Fruit fly (Drosophila melanogaster) whole organism, embryonic: ENCODE measurements around the gene Uba2.

Experiments
- Antp ChIP-seq: fragments of 200-800 bp; sonication (Bioruptor generic); optimal IDR thresholded peaks from 3 replicates; lab custom pipeline; 2016; ENCODE audit warnings: missing biosample characterization, missing genetic modification characterization
- B-H2 ChIP-seq: fragments of 200-800 bp; sonication (Bioruptor generic); optimal IDR thresholded peaks from 2 replicates; lab custom pipeline; 2018; ENCODE audit warnings: missing biosample characterization, mild to moderate bottlenecking, missing genetic modification characterization
- CG12391 ChIP-seq: fragments of 200-800 bp; sonication (Bioruptor generic); optimal IDR thresholded peaks from 3 replicates; lab custom pipeline; 2018; ENCODE audit warnings: missing biosample characterization, mild to moderate bottlenecking, missing genetic modification characterization, moderate library complexity
- CG12744 ChIP-seq: fragments of 200-800 bp; sonication (Bioruptor generic); optimal IDR thresholded peaks from 2 replicates; lab custom pipeline; 2016; ENCODE audit warnings: missing biosample characterization, missing genetic modification characterization
- CG12769 ChIP-seq: fragments of 200-800 bp; sonication (Bioruptor generic); optimal IDR thresholded peaks from 2 replicates; lab custom pipeline; 2019; ENCODE audit warnings: missing biosample characterization, mild to moderate bottlenecking, missing genetic modification characterization, moderate library complexity
- CG13287 ChIP-seq: fragments of 200-800 bp; sonication (Bioruptor generic); IDR thresholded peaks from 2 replicates; pipeline ENCODE4 v1.3.6; 2022; ENCODE audit warnings: missing biosample characterization, missing genetic modification characterization; ENCODE audit not compliant: partially characterized antibody
- CG14710 ChIP-seq: fragments of 200-800 bp; sonication (Bioruptor generic); optimal IDR thresholded peaks from 3 replicates; lab custom pipeline; 2019; ENCODE audit warnings: missing biosample characterization, mild to moderate bottlenecking, missing genetic modification characterization, moderate library complexity
- CG15269 ChIP-seq: fragments of 200-800 bp; sonication (Bioruptor generic); optimal IDR thresholded peaks from 2 replicates; lab custom pipeline; 2018; ENCODE audit warnings: missing biosample characterization, mild to moderate bottlenecking, missing genetic modification characterization, moderate library complexity
- CG15514 ChIP-seq: fragments of 200-800 bp; sonication (Bioruptor generic); optimal IDR thresholded peaks from 3 replicates; lab custom pipeline; 2017; ENCODE audit warnings: missing biosample characterization, missing genetic modification characterization, mild to moderate bottlenecking, moderate library complexity, missing genetic modification reagents
- CG17568 ChIP-seq: fragments of 200-800 bp; sonication (Bioruptor generic); optimal IDR thresholded peaks from 2 replicates; lab custom pipeline; 2018; ENCODE audit warnings: missing biosample characterization, mild to moderate bottlenecking, missing genetic modification characterization, moderate library complexity
- CG32532 ChIP-seq: fragments of 200-800 bp; sonication (Bioruptor generic); IDR thresholded peaks from 2 replicates; pipeline ENCODE4 v1.3.6; 2022; ENCODE audit warnings: missing biosample characterization, missing genetic modification characterization
- CG32767 ChIP-seq: fragments of 200-800 bp; sonication (Bioruptor generic); IDR thresholded peaks from 2 replicates; pipeline ENCODE4 v1.3.6; 2022; ENCODE audit warnings: missing biosample characterization, missing genetic modification characterization
- CG34376 ChIP-seq: fragments of 200-800 bp; sonication (Bioruptor generic); optimal IDR thresholded peaks from 2 replicates; lab custom pipeline; 2018; ENCODE audit warnings: missing biosample characterization, mild to moderate bottlenecking, missing genetic modification characterization
- CG4404 ChIP-seq: fragments of 200-800 bp; sonication (Bioruptor generic); IDR thresholded peaks from 2 replicates; pipeline ENCODE4 v1.3.6; 2022; ENCODE audit warnings: missing biosample characterization, missing genetic modification characterization
- CG7372 ChIP-seq: fragments of 200-800 bp; sonication (Bioruptor generic); IDR thresholded peaks from 2 replicates; pipeline ENCODE4 v1.3.6; 2022; ENCODE audit warnings: missing biosample characterization, missing genetic modification characterization
- CG7745 ChIP-seq: fragments of 200-800 bp; sonication (Bioruptor generic); optimal IDR thresholded peaks from 2 replicates; lab custom pipeline; 2018; ENCODE audit warnings: missing biosample characterization, mild to moderate bottlenecking, missing genetic modification characterization, moderate library complexity
- CG9876 ChIP-seq: fragments of 200-800 bp; sonication (Bioruptor generic); optimal IDR thresholded peaks from 2 replicates; lab custom pipeline; 2016; ENCODE audit warnings: missing biosample characterization, missing genetic modification characterization
- Dref ChIP-seq: fragments of 200-800 bp; sonication (Bioruptor generic); IDR thresholded peaks from 2 replicates; pipeline ENCODE4 v1.3.6; 2022; ENCODE audit warnings: missing biosample characterization, missing genetic modification characterization
- Drgx ChIP-seq: fragments of 200-800 bp; sonication (Bioruptor generic); IDR thresholded peaks from 2 replicates; pipeline ENCODE4 v1.3.6; 2022; ENCODE audit warnings: missing biosample characterization, missing genetic modification characterization
- Elba2 ChIP-seq: fragments of 200-800 bp; sonication (Bioruptor generic); optimal IDR thresholded peaks from 3 replicates; lab custom pipeline; 2016; ENCODE audit warnings: missing biosample characterization, missing genetic modification characterization
- Gsc ChIP-seq: fragments of 200-800 bp; sonication (Bioruptor generic); IDR thresholded peaks from 2 replicates; pipeline ENCODE4 v1.3.6; 2022; ENCODE audit warnings: missing biosample characterization, missing genetic modification characterization
- HLH4C ChIP-seq: fragments of 200-800 bp; sonication (Bioruptor generic); IDR thresholded peaks from 3 replicates; pipeline ENCODE4 v1.3.6; 2022; ENCODE audit warnings: missing biosample characterization, missing genetic modification characterization; ENCODE audit not compliant: partially characterized antibody
- HLHmδ ChIP-seq: fragments of 200-800 bp; sonication (Bioruptor generic); optimal IDR thresholded peaks from 2 replicates; lab custom pipeline; 2018; ENCODE audit warnings: missing biosample characterization, mild to moderate bottlenecking, missing genetic modification characterization, moderate library complexity
- Hr39 ChIP-seq: fragments of >200 bp; optimal IDR thresholded peaks from 2 replicates; lab custom pipeline; 2017
- Hr51 ChIP-seq, 2 experiments: fragments of 200-800 bp; sonication (Bioruptor generic); optimal IDR thresholded peaks; 2 replicates in 1 of 2; 3 replicates in 1 of 2; lab custom pipeline; 2016 to 2018; ENCODE audit warnings: missing biosample characterization in 2 of 2, missing genetic modification characterization in 2 of 2, mild to moderate bottlenecking in 1 of 2, moderate library complexity in 1 of 2
- Hr78 ChIP-seq, 2 experiments: fragments of 200-800 bp in 1 of 2; fragments of >200 bp in 1 of 2; sonication (Bioruptor generic) in 1 of 2; optimal IDR thresholded peaks; 2 replicates each; lab custom pipeline; 2017 to 2019; ENCODE audit warnings: missing biosample characterization in 2 of 2, missing genetic modification characterization in 2 of 2, mild to moderate bottlenecking in 1 of 2, moderate library complexity in 1 of 2
- NfI ChIP-seq: fragments of 200-800 bp; sonication (Bioruptor generic); optimal IDR thresholded peaks from 3 replicates; lab custom pipeline; 2018; ENCODE audit warnings: missing biosample characterization, mild to moderate bottlenecking, missing genetic modification characterization, moderate library complexity
- Pdp1 ChIP-seq, 2 experiments: fragments of 200-800 bp; sonication (Bioruptor generic); optimal IDR thresholded peaks; 3 replicates each; lab custom pipeline; 2016; ENCODE audit warnings: missing biosample characterization in 2 of 2, missing genetic modification characterization in 2 of 2, mild to moderate bottlenecking in 1 of 2, moderate library complexity in 1 of 2
- Sox100B ChIP-seq: fragments of 200-800 bp; sonication (Bioruptor generic); optimal IDR thresholded peaks from 3 replicates; lab custom pipeline; 2018; ENCODE audit warnings: missing biosample characterization, mild to moderate bottlenecking, missing genetic modification characterization
- Sry-β ChIP-seq: fragments of 200-800 bp; sonication (Bioruptor generic); optimal IDR thresholded peaks from 2 replicates; lab custom pipeline; 2018; ENCODE audit warnings: missing biosample characterization, mild to moderate bottlenecking, missing genetic modification characterization, moderate library complexity
- Trl ChIP-seq, 3 experiments: fragments of >200 bp in 2 of 3; fragments of 200-800 bp in 1 of 3; sonication (Bioruptor generic) in 1 of 3; optimal IDR thresholded peaks; 2 replicates in 1 of 3; 3 replicates in 2 of 3; lab custom pipeline; 2016 to 2017; ENCODE audit warnings: missing biosample characterization in 1 of 3, missing genetic modification characterization in 1 of 3
- YL-1 ChIP-seq: fragments of 200-800 bp; sonication (Bioruptor generic); optimal IDR thresholded peaks from 3 replicates; lab custom pipeline; 2017; ENCODE audit warnings: missing biosample characterization, mild to moderate bottlenecking, missing genetic modification characterization
- ara ChIP-seq: fragments of 200-800 bp; sonication (Bioruptor generic); IDR thresholded peaks from 2 replicates; pipeline ENCODE4 v1.3.6; 2022; ENCODE audit warnings: missing biosample characterization, missing genetic modification characterization
- chinmo ChIP-seq: fragments of 200-800 bp; sonication (Bioruptor generic); IDR thresholded peaks from 4 replicates; pipeline ENCODE4 v1.3.6; 2022; ENCODE audit warnings: missing biosample characterization, missing genetic modification characterization; ENCODE audit not compliant: partially characterized antibody
- exex ChIP-seq: fragments of 200-800 bp; sonication (Bioruptor generic); optimal IDR thresholded peaks from 4 replicates; lab custom pipeline; 2018; ENCODE audit warnings: missing biosample characterization, mild to moderate bottlenecking, missing genetic modification characterization, moderate library complexity
- hth ChIP-seq: fragments of >200 bp; optimal IDR thresholded peaks from 2 replicates; lab custom pipeline; 2017; ENCODE audit warnings: inconsistent platforms
- kah ChIP-seq: fragments of 200-800 bp; sonication (Bioruptor generic); optimal IDR thresholded peaks from 2 replicates; lab custom pipeline; 2018; ENCODE audit warnings: missing biosample characterization, mild to moderate bottlenecking, missing genetic modification characterization
- nom ChIP-seq: fragments of 200-800 bp; sonication (Bioruptor generic); optimal IDR thresholded peaks from 2 replicates; lab custom pipeline; 2017; ENCODE audit warnings: missing biosample characterization, missing genetic modification characterization, mild to moderate bottlenecking, moderate library complexity, missing genetic modification reagents
- pan ChIP-seq, 4 experiments: fragments of >200 bp in 3 of 4; fragments of 200-800 bp in 1 of 4; sonication (Bioruptor generic) in 1 of 4; optimal IDR thresholded peaks in 3 of 4; IDR thresholded peaks in 1 of 4; 2 replicates each; pipeline versions ENCODE4 v1.3.6 to Lab custom; 2017 to 2022; ENCODE audit warnings: missing biosample characterization in 2 of 4, missing genetic modification characterization in 2 of 4, mixed read lengths in 1 of 4
- repo ChIP-seq: fragments of 200-800 bp; sonication (Bioruptor generic); optimal IDR thresholded peaks from 2 replicates; lab custom pipeline; 2016; ENCODE audit warnings: missing biosample characterization, missing genetic modification characterization
- run ChIP-seq: fragments of 200-800 bp; sonication (Bioruptor generic); optimal IDR thresholded peaks from 3 replicates; lab custom pipeline; 2018; ENCODE audit warnings: missing biosample characterization, mild to moderate bottlenecking, missing genetic modification characterization
- seq ChIP-seq: fragments of 200-800 bp; sonication (Bioruptor generic); IDR thresholded peaks from 2 replicates; pipeline ENCODE4 v1.3.6; 2022; ENCODE audit warnings: missing biosample characterization, missing genetic modification characterization
- stwl ChIP-seq: fragments of 200-800 bp; sonication (Bioruptor generic); optimal IDR thresholded peaks from 3 replicates; lab custom pipeline; 2018; ENCODE audit warnings: missing biosample characterization, mild to moderate bottlenecking, missing genetic modification characterization, moderate library complexity
- tio ChIP-seq: fragments of 200-800 bp; sonication (Bioruptor generic); optimal IDR thresholded peaks from 2 replicates; lab custom pipeline; 2017; ENCODE audit warnings: missing biosample characterization, missing genetic modification characterization, inconsistent platforms
- zfh1 ChIP-seq: fragments of 200-800 bp; sonication (Bioruptor generic); IDR thresholded peaks from 3 replicates; pipeline ENCODE4 v1.3.6; 2022; ENCODE audit warnings: missing biosample characterization, missing genetic modification characterization

Gene Uba2

dm6 chr3L:8128396-8129050 is 905 bp upstream of the Uba2 start:
- peak; percentile 14 for TF ChIP-seq nom (GFP tag; lab: Kevin White, UChicago)
- peak; percentile 81 for TF ChIP-seq kah (GFP tag; lab: Kevin White, UChicago)
- no peak for TF ChIP-seq CG9876 (GFP tag; lab: Kevin White, UChicago)
- TF ChIP-seq Elba2 (GFP tag; lab: Kevin White, UChicago) = peak; percentile 69
- 0 out of 2 replicates have a peak, but pooled peaks have one; percentile 27 for TF ChIP-seq CG32532 (GFP tag; lab: Robert Waterston, UW)
- 0 out of 4 replicates have a peak, but pooled peaks have one; percentile 50 for TF ChIP-seq chinmo (GFP tag; lab: Robert Waterston, UW)
- no peak for TF ChIP-seq HLH4C (GFP tag; lab: Robert Waterston, UW)
- no peak for TF ChIP-seq repo (GFP tag; lab: Kevin White, UChicago)
- TF ChIP-seq B-H2 (GFP tag; lab: Kevin White, UChicago) = peak; percentile 5
- 0 out of 3 replicates have a peak, but pooled peaks have one; percentile 16 for TF ChIP-seq zfh1 (GFP tag; lab: Robert Waterston, UW)
- TF ChIP-seq CG32767 = peak; percentile 22; the same call in 1 of the 2 replicates
- no peak for TF ChIP-seq ara (GFP tag; lab: Robert Waterston, UW)
- TF ChIP-seq Hr39 (lab: Kevin White, UChicago) = no peak
- TF ChIP-seq hth (lab: Kevin White, UChicago) = no peak
- TF ChIP-seq pan (optimal IDR thresholded peaks at IDR 0.05; lab: Kevin White, UChicago) = no peak
- peak in 1 of 2 experiments; percentile 20 for TF ChIP-seq pan (GFP tag; optimal IDR thresholded peaks at IDR 0.05 in 1 of 2, IDR thresholded peaks at IDR 0.05 in 1 of 2)
- no peak for TF ChIP-seq Hr51 (GFP tag; optimal IDR thresholded peaks at IDR 0.05; lab: Kevin White, UChicago)
- TF ChIP-seq exex = peak; percentile 15
- TF ChIP-seq Hr78 (GFP tag; optimal IDR thresholded peaks at IDR 0.05; lab: Kevin White, UChicago) = no peak
- no peak for TF ChIP-seq CG7372 (GFP tag; lab: Robert Waterston, UW)
- TF ChIP-seq CG12769 = peak; percentile 38
- TF ChIP-seq Trl (optimal IDR thresholded peaks at IDR 0.05; lab: Kevin White, UChicago) = peak; percentile 44 to 54
- TF ChIP-seq Trl (GFP tag; optimal IDR thresholded peaks at IDR 0.05; lab: Kevin White, UChicago) = no peak
- TF ChIP-seq seq (GFP tag; lab: Robert Waterston, UW) = 0 out of 2 replicates have a peak, but pooled peaks have one; percentile 6

dm6 chr3L:8124481-8125359 is 2.9 kb downstream of the Uba2 start, which contains the start of the genes CG7550 and mRpL36:
CG7550 (minus strand) TSS chr3L:8124531.
mRpL36 (minus strand) TSS chr3L:8125132.
- TF ChIP-seq CG15269 = no peak
- TF ChIP-seq CG14710 = no peak
- no peak for TF ChIP-seq CG12391 (tag; lab: Kevin White, UChicago)
- TF ChIP-seq Sry-β (GFP tag; lab: Kevin White, UChicago) = no peak
- no peak for TF ChIP-seq tio
- TF ChIP-seq NfI (GFP tag; lab: Kevin White, UChicago) = no peak
- TF ChIP-seq Drgx = no peak
- peak; percentile 20 for TF ChIP-seq stwl
- TF ChIP-seq CG13287 (GFP tag; lab: Robert Waterston, UW) = no peak
- TF ChIP-seq Gsc (GFP tag; lab: Robert Waterston, UW) = no peak
- no peak for TF ChIP-seq CG17568 (GFP tag; lab: Kevin White, UChicago)
- no peak for TF ChIP-seq CG7745 (tag; lab: Kevin White, UChicago)
- no peak for TF ChIP-seq CG12744 (GFP tag; lab: Kevin White, UChicago)
- TF ChIP-seq Antp (GFP tag; lab: Kevin White, UChicago) = no peak
- TF ChIP-seq YL-1 (GFP tag; lab: Kevin White, UChicago) = no peak
- no peak for TF ChIP-seq Sox100B (GFP tag; lab: Kevin White, UChicago)
- TF ChIP-seq Dref = peak; percentile 68
- no peak for TF ChIP-seq run
- no peak for TF ChIP-seq CG4404 (GFP tag; lab: Robert Waterston, UW)
- peak in 1 of 2 experiments; percentile 91 for TF ChIP-seq Pdp1 (GFP tag; optimal IDR thresholded peaks at IDR 0.05; lab: Kevin White, UChicago)
- no peak for TF ChIP-seq HLHmδ (GFP tag; lab: Kevin White, UChicago)
- peak; percentile 26 for TF ChIP-seq CG15514 (GFP tag; lab: Kevin White, UChicago)
- TF ChIP-seq CG34376 (GFP tag; lab: Kevin White, UChicago) = no peak
